Fruit fly (Drosophila melanogaster) S2 (cell line): ENCODE measurements around the gene CG43139.

Source experiments
- CG8478 ChIP-seq: fragments of >200 bp; optimal IDR thresholded peaks from 2 replicates; lab custom pipeline; 2018
- CTCF ChIP-seq, 2 experiments: fragments of >200 bp; optimal IDR thresholded peaks; 2 replicates each; lab custom pipeline; 2018

DNA sequence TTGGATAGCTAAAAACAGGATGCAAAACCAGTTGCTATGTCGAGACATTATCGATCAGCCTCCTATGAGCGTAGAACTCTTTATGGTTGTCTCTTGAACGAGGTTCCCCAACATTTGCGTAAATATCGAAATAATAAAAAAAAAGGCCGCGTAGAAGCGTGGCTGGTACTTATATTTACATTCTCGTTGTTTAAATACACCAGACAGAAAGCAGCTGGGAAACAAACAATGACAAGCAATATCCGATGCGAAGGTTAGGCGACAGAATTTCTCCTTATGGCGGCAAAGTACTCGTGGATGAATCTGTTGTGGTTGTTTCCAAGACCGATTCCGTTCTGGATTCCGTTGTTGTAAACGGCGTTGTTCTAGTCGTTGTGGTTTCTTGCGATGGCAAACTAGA lies at the start of gene CG43139:
- TF ChIP-seq CG8478 (lab: Kevin White, UChicago) (no peak), CTCF (optimal IDR thresholded peaks at IDR 0.05; lab: Kevin White, UChicago) (no peak)
